Worm (Caenorhabditis elegans) whole organism, young adult: ENCODE results near the gene R10D12.8.
A peak's percentile ranks its signal among the peaks of the same experiment; 100 is the strongest.

Source experiments
- B0261.1 ChIP-seq: sonication (generic microtip); optimal IDR thresholded peaks from 2 replicates; lab custom pipeline; 2016; ENCODE audit warnings: mild to moderate bottlenecking, missing genetic modification characterization, moderate library complexity, missing compliant biosample characterization
- B0336.3 ChIP-seq: fragments of 200-800 bp; sonication (Bioruptor generic); IDR thresholded peaks from 2 replicates; pipeline ENCODE4 v1.3.6; 2022; ENCODE audit warnings: missing genetic modification characterization, missing compliant biosample characterization
- F37B4.10 ChIP-seq: fragments of 200-800 bp; sonication (Bioruptor generic); IDR thresholded peaks from 2 replicates; pipeline ENCODE4 v1.3.6; 2022; ENCODE audit warnings: missing genetic modification characterization, missing compliant biosample characterization
- F52B5.7 ChIP-seq: sonication (generic microtip); optimal IDR thresholded peaks from 2 replicates; lab custom pipeline; 2016; ENCODE audit warnings: mild to moderate bottlenecking, missing genetic modification characterization, missing compliant biosample characterization
- F55B11.4 ChIP-seq: sonication (generic microtip); optimal IDR thresholded peaks from 2 replicates; lab custom pipeline; 2016; ENCODE audit warnings: missing compliant biosample characterization, missing genetic modification characterization, borderline replicate concordance; ENCODE audit not compliant: insufficient read depth
- F57A8.1 ChIP-seq: fragments of 200-800 bp; sonication (Bioruptor generic); optimal IDR thresholded peaks from 2 replicates; lab custom pipeline; 2018; ENCODE audit warnings: mild to moderate bottlenecking, missing genetic modification characterization, moderate library complexity, missing compliant biosample characterization
- T07F8.4 ChIP-seq: sonication (generic microtip); optimal IDR thresholded peaks from 2 replicates; lab custom pipeline; 2016; ENCODE audit warnings: mild to moderate bottlenecking, missing genetic modification characterization, moderate library complexity, missing compliant biosample characterization
- Y53F4B.3 ChIP-seq: fragments of 200-800 bp; sonication (Bioruptor generic); IDR thresholded peaks from 2 replicates; pipeline ENCODE4 v1.3.6; 2022; ENCODE audit warnings: missing genetic modification reagents, missing genetic modification characterization, missing compliant biosample characterization
- Y95B8A.8 ChIP-seq: fragments of 200-800 bp; sonication (Bioruptor generic); IDR thresholded peaks from 2 replicates; pipeline ENCODE4 v1.3.6; 2022; ENCODE audit warnings: missing genetic modification reagents, missing genetic modification characterization, missing compliant biosample characterization
- akir-1 ChIP-seq: fragments of 200-800 bp; sonication (Bioruptor generic); optimal IDR thresholded peaks from 2 replicates; lab custom pipeline; 2018; ENCODE audit warnings: mild to moderate bottlenecking, missing genetic modification characterization, moderate library complexity, missing compliant biosample characterization
- ama-1 ChIP-seq, 3 experiments: fragments of 150-350 bp in 1 of 3; sonication (generic microtip) in 2 of 3; optimal IDR thresholded peaks; 2 replicates each; lab custom pipeline; 2014 to 2018; ENCODE audit warnings: missing biosample characterization in 2 of 3, missing genetic modification characterization in 2 of 3, missing genetic modification reagents in 2 of 3
- atf-7 ChIP-seq: sonication (generic microtip); optimal IDR thresholded peaks from 2 replicates; lab custom pipeline; 2017; ENCODE audit warnings: mild to moderate bottlenecking, missing genetic modification characterization, missing compliant biosample characterization
- athp-1 ChIP-seq: sonication (generic microtip); optimal IDR thresholded peaks from 2 replicates; lab custom pipeline; 2017; ENCODE audit warnings: mild to moderate bottlenecking, missing genetic modification characterization, missing compliant biosample characterization
- attf-6 ChIP-seq: fragments of 200-800 bp; sonication (Bioruptor generic); IDR thresholded peaks from 2 replicates; pipeline ENCODE4 v1.3.6; 2022; ENCODE audit warnings: missing genetic modification reagents, missing genetic modification characterization, missing compliant biosample characterization
- bed-2 ChIP-seq: fragments of 200-800 bp; sonication (Bioruptor generic); IDR thresholded peaks from 2 replicates; pipeline ENCODE4 v1.3.6; 2022; ENCODE audit warnings: missing genetic modification reagents, missing genetic modification characterization, missing compliant biosample characterization
- ccch-3 ChIP-seq: fragments of 200-800 bp; sonication (Bioruptor generic); optimal IDR thresholded peaks from 2 replicates; lab custom pipeline; 2018; ENCODE audit warnings: mild to moderate bottlenecking, missing genetic modification characterization, missing compliant biosample characterization
- cebp-2 ChIP-seq: fragments of 200-800 bp; sonication (Bioruptor generic); IDR thresholded peaks from 2 replicates; pipeline ENCODE4 v1.3.6; 2022; ENCODE audit warnings: missing genetic modification characterization, missing compliant biosample characterization
- ceh-100 ChIP-seq: fragments of 200-800 bp; sonication (Bioruptor generic); IDR thresholded peaks from 2 replicates; pipeline ENCODE4 v1.3.6; 2022; ENCODE audit warnings: missing genetic modification reagents, missing genetic modification characterization, missing compliant biosample characterization
- ceh-91 ChIP-seq: fragments of 200-800 bp; sonication (Bioruptor generic); IDR thresholded peaks from 2 replicates; pipeline ENCODE4 v1.3.6; 2022; ENCODE audit warnings: missing genetic modification reagents, missing genetic modification characterization, missing compliant biosample characterization
- chd-7 ChIP-seq: sonication (generic microtip); optimal IDR thresholded peaks from 2 replicates; lab custom pipeline; 2016; ENCODE audit warnings: mild to moderate bottlenecking, missing genetic modification characterization, moderate library complexity, missing compliant biosample characterization
- dox-1 ChIP-seq: fragments of 200-800 bp; sonication (Bioruptor generic); IDR thresholded peaks from 2 replicates; pipeline ENCODE4 v1.3.6; 2022; ENCODE audit warnings: missing genetic modification reagents, missing genetic modification characterization, missing compliant biosample characterization
- egl-18 ChIP-seq: fragments of 200-800 bp; sonication (Bioruptor generic); IDR thresholded peaks from 2 replicates; pipeline ENCODE4 v1.3.6; 2022; ENCODE audit warnings: missing genetic modification reagents, missing genetic modification characterization, missing compliant biosample characterization
- ets-4 ChIP-seq: fragments of 200-800 bp; sonication (Bioruptor generic); optimal IDR thresholded peaks from 2 replicates; lab custom pipeline; 2018; ENCODE audit warnings: mild to moderate bottlenecking, missing genetic modification characterization, missing compliant biosample characterization
- gei-17 ChIP-seq: fragments of 200-800 bp; sonication (Bioruptor generic); optimal IDR thresholded peaks from 2 replicates; lab custom pipeline; 2018; ENCODE audit warnings: mild to moderate bottlenecking, missing genetic modification characterization, missing compliant biosample characterization
- him-1 ChIP-seq: sonication (generic microtip); optimal IDR thresholded peaks from 2 replicates; lab custom pipeline; 2016; ENCODE audit warnings: missing genotype, missing genetic modification reagents, missing genetic modification characterization, missing compliant biosample characterization
- hlh-12 ChIP-seq: sonication (generic microtip); optimal IDR thresholded peaks from 2 replicates; lab custom pipeline; 2016; ENCODE audit warnings: missing genetic modification characterization, missing compliant biosample characterization
- hrde-1 ChIP-seq: sonication (generic microtip); optimal IDR thresholded peaks from 2 replicates; lab custom pipeline; 2016; ENCODE audit warnings: missing genetic modification characterization, mild to moderate bottlenecking, missing compliant biosample characterization, moderate library complexity, missing genotype, missing genetic modification reagents, borderline replicate concordance
- lag-1 ChIP-seq: fragments of 200-800 bp; sonication (Bioruptor generic); IDR thresholded peaks from 2 replicates; pipeline ENCODE4 v1.3.6; 2022; ENCODE audit warnings: missing genetic modification reagents, missing genetic modification characterization, missing compliant biosample characterization
- let-526 ChIP-seq: fragments of 200-800 bp; sonication (Bioruptor generic); IDR thresholded peaks from 2 replicates; pipeline ENCODE4 v1.3.6; 2022; ENCODE audit warnings: missing genetic modification reagents, missing genetic modification characterization, missing compliant biosample characterization
- lin-26 ChIP-seq: fragments of 200-800 bp; sonication (Bioruptor generic); IDR thresholded peaks from 2 replicates; pipeline ENCODE4 v1.3.6; 2022; ENCODE audit warnings: missing genetic modification reagents, missing genetic modification characterization, missing compliant biosample characterization
- lsl-1 ChIP-seq: fragments of 200-800 bp; sonication (Bioruptor generic); optimal IDR thresholded peaks from 2 replicates; lab custom pipeline; 2018; ENCODE audit warnings: mild to moderate bottlenecking, missing genetic modification characterization, moderate library complexity, missing compliant biosample characterization
- madf-8 ChIP-seq: fragments of 200-800 bp; sonication (Bioruptor generic); conservative IDR thresholded peaks from 2 replicates; pipeline ENCODE4 v1.3.6; 2022; ENCODE audit warnings: missing genetic modification reagents, missing genetic modification characterization, missing compliant biosample characterization
- nfya-1 ChIP-seq: sonication (generic microtip); optimal IDR thresholded peaks from 2 replicates; lab custom pipeline; 2017; ENCODE audit warnings: antibody characterized with exemption, missing compliant biosample characterization, missing genetic modification characterization, borderline replicate concordance; ENCODE audit not compliant: insufficient read depth
- nfyb-1 ChIP-seq: fragments of 200-800 bp; sonication (Bioruptor generic); IDR thresholded peaks from 2 replicates; pipeline ENCODE4 v1.3.6; 2022; ENCODE audit warnings: missing genetic modification reagents, missing genetic modification characterization, missing compliant biosample characterization
- nhr-179 ChIP-seq: sonication (generic microtip); optimal IDR thresholded peaks from 2 replicates; lab custom pipeline; 2016; ENCODE audit warnings: mild to moderate bottlenecking, missing genetic modification characterization, missing compliant biosample characterization
- pbrm-1 ChIP-seq: fragments of 200-800 bp; sonication (Bioruptor generic); IDR thresholded peaks from 2 replicates; pipeline ENCODE4 v1.3.6; 2022; ENCODE audit warnings: missing genetic modification reagents, missing genetic modification characterization, missing compliant biosample characterization
- pha-4 ChIP-seq: fragments of 150-350 bp; sonication (generic microtip); optimal IDR thresholded peaks from 2 replicates; lab custom pipeline; 2014; ENCODE audit warnings: missing biosample characterization, missing genetic modification reagents, missing genetic modification characterization
- rec-8 ChIP-seq, 2 experiments: sonication (generic microtip); optimal IDR thresholded peaks; 2 replicates each; lab custom pipeline; 2016; ENCODE audit warnings: mild to moderate bottlenecking in 2 of 2, missing genetic modification characterization in 2 of 2, missing genetic modification reagents in 2 of 2, missing genotype in 2 of 2, missing biosample characterization in 1 of 2, missing compliant biosample characterization in 1 of 2, moderate library complexity in 1 of 2
- rpc-1 ChIP-seq, 2 experiments: fragments of 150-350 bp in 1 of 2; sonication (generic microtip) in 1 of 2; optimal IDR thresholded peaks; 2 replicates each; lab custom pipeline; 2014 to 2018; ENCODE audit warnings: missing biosample characterization in 1 of 2, missing genetic modification characterization in 1 of 2, missing genetic modification reagents in 1 of 2, missing genotype in 1 of 2
- sdz-38 ChIP-seq: sonication (generic microtip); optimal IDR thresholded peaks from 2 replicates; lab custom pipeline; 2016; ENCODE audit warnings: missing genotype, missing genetic modification characterization, missing compliant biosample characterization
- snpc-1.1 ChIP-seq: sonication (generic microtip); optimal IDR thresholded peaks from 2 replicates; lab custom pipeline; 2017; ENCODE audit warnings: missing genetic modification characterization, mild to moderate bottlenecking, missing compliant biosample characterization, antibody characterized with exemption, moderate library complexity, missing genotype, missing genetic modification reagents; ENCODE audit not compliant: insufficient read depth
- snpc-1.3 ChIP-seq: sonication (generic microtip); optimal IDR thresholded peaks from 2 replicates; lab custom pipeline; 2017; ENCODE audit warnings: missing genetic modification characterization, mild to moderate bottlenecking, missing compliant biosample characterization, antibody characterized with exemption, moderate library complexity, missing genotype, missing genetic modification reagents; ENCODE audit not compliant: insufficient read depth
- snpc-3.4 ChIP-seq: sonication (generic microtip); optimal IDR thresholded peaks from 2 replicates; lab custom pipeline; 2017; ENCODE audit warnings: missing genetic modification characterization, mild to moderate bottlenecking, missing compliant biosample characterization, antibody characterized with exemption, moderate library complexity, missing genotype, missing genetic modification reagents
- sptf-2 ChIP-seq: fragments of 200-800 bp; sonication (Bioruptor generic); optimal IDR thresholded peaks from 2 replicates; lab custom pipeline; 2018; ENCODE audit warnings: mild to moderate bottlenecking, missing genetic modification characterization, missing compliant biosample characterization
- tbx-9 ChIP-seq: sonication (generic microtip); optimal IDR thresholded peaks from 2 replicates; lab custom pipeline; 2016; ENCODE audit warnings: borderline replicate concordance, missing genetic modification characterization, inconsistent platforms, missing compliant biosample characterization
- xnd-1 ChIP-seq: sonication (generic microtip); optimal IDR thresholded peaks from 2 replicates; lab custom pipeline; 2016; ENCODE audit warnings: missing genotype, missing genetic modification reagents, missing genetic modification characterization, missing compliant biosample characterization
- ztf-6 ChIP-seq: fragments of 200-800 bp; sonication (Bioruptor generic); IDR thresholded peaks from 2 replicates; pipeline ENCODE4 v1.3.6; 2022; ENCODE audit warnings: missing genetic modification reagents, missing genetic modification characterization, missing compliant biosample characterization

Gene R10D12.8

DNA sequence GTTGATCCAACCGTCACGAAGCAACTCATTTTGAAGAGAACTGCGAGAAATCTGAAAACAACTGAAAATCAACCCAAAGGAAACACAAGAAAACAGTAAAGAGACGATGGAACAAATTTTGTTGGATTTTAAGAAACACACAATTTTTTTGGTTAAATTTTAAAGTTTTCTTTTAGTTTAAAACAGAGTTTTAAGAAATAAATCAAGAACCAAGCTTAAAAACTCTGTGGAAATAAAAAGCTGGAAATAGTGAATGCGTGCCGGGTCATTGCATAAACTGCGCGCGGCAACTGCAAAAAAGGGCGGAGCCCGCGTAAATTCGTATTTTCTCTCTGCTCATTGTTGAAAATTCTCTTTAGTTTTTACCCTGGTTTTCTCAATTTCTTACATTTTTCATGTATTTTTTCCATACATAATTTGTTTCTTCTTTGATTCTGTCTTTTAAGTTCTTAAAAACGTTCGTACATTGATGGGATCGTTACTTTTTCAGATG, 8.9 kb upstream of the R10D12.8 start, which contains the start of the genes algn-13 and R10D12.13 (continued):
- TF ChIP-seq Y95B8A.8 (peak; percentile 26; the same call in 1 of the 2 replicates), B0336.3 (GFP tag; lab: Robert Waterston, UW) (peak; percentile 68), let-526 (GFP tag; lab: Robert Waterston, UW) (no peak), cebp-2 (GFP tag; lab: Robert Waterston, UW) (no peak), ets-4 (GFP tag; lab: Kevin White, UChicago) (no peak), snpc-1.3 (peak; percentile 85), egl-18 (GFP tag; lab: Robert Waterston, UW) (no peak), nfya-1 (tag; lab: Kevin White, UChicago) (no peak), rec-8 (tag; optimal IDR thresholded peaks at IDR 0.05; lab: Kevin White, UChicago) (no peak), xnd-1 (tag; lab: Kevin White, UChicago) (peak; percentile 65), sdz-38 (tag; lab: Kevin White, UChicago) (no peak), pha-4 (tag; lab: Kevin White, UChicago) (no peak), atf-7 (tag; lab: Kevin White, UChicago) (no peak), bed-2 (GFP tag; lab: Robert Waterston, UW) (no peak), ama-1 (optimal IDR thresholded peaks at IDR 0.05; lab: Kevin White, UChicago) (no peak), ama-1 (GFP tag; optimal IDR thresholded peaks at IDR 0.05; lab: Kevin White, UChicago) (peak in 1 of 2 experiments; percentile 28), akir-1 (GFP tag; lab: Kevin White, UChicago) (no peak), B0261.1 (tag; lab: Kevin White, UChicago) (no peak), snpc-1.1 (tag; lab: Kevin White, UChicago) (peak; percentile 82), pbrm-1 (GFP tag; lab: Robert Waterston, UW) (peak; percentile 78), lin-26 (no peak), dox-1 (peak; percentile 77), madf-8 (GFP tag; lab: Robert Waterston, UW) (peak; percentile 76), hrde-1 (tag; lab: Kevin White, UChicago) (peak; percentile 9), him-1 (no peak), ccch-3 (GFP tag; lab: Kevin White, UChicago) (no peak), athp-1 (tag; lab: Kevin White, UChicago) (no peak), hlh-12 (no peak), T07F8.4 (tag; lab: Kevin White, UChicago) (no peak), nhr-179 (tag; lab: Kevin White, UChicago) (no peak), tbx-9 (tag; lab: Kevin White, UChicago) (no peak), sptf-2 (GFP tag; lab: Kevin White, UChicago) (no peak), rpc-1 (optimal IDR thresholded peaks at IDR 0.05; lab: Kevin White, UChicago) (peak; percentile 44), rpc-1 (tag; optimal IDR thresholded peaks at IDR 0.05; lab: Kevin White, UChicago) (no peak), ceh-100 (GFP tag; lab: Robert Waterston, UW) (peak; percentile 76), lsl-1 (GFP tag; lab: Kevin White, UChicago) (peak; percentile 52), snpc-3.4 (tag; lab: Kevin White, UChicago) (peak; percentile 92), nfyb-1 (peak; percentile 37; the same call in 1 of the 2 replicates), Y53F4B.3 (no peak), ztf-6 (no peak), ceh-91 (GFP tag; lab: Robert Waterston, UW) (peak; percentile 67), gei-17 (GFP tag; lab: Kevin White, UChicago) (no peak), lag-1 (GFP tag; lab: Robert Waterston, UW) (no peak), F55B11.4 (tag; lab: Kevin White, UChicago) (no peak), chd-7 (no peak), F52B5.7 (no peak), attf-6 (GFP tag; lab: Robert Waterston, UW) (no peak), F57A8.1 (no peak), F37B4.10 (no peak)
